Fruit fly (Drosophila melanogaster) Kc167 (cell line): ENCODE results near the gene Pdzd8.

Experiments used
- Myc ChIP-seq: fragments of >200 bp; optimal IDR thresholded peaks from 2 replicates; lab custom pipeline; 2017; ENCODE audit warnings: missing external identifiers
- Sin3A ChIP-seq: fragments of >200 bp; optimal IDR thresholded peaks from 2 replicates; lab custom pipeline; 2018; ENCODE audit warnings: missing external identifiers
- h ChIP-seq: fragments of >200 bp; optimal IDR thresholded peaks from 3 replicates; lab custom pipeline; 2018; ENCODE audit warnings: missing external identifiers
- insv ChIP-seq: fragments of >200 bp; optimal IDR thresholded peaks from 3 replicates; lab custom pipeline; 2018; ENCODE audit warnings: missing external identifiers
- psq ChIP-seq: fragments of >200 bp; optimal IDR thresholded peaks from 2 replicates; lab custom pipeline; 2017; ENCODE audit warnings: missing external identifiers
- ttk ChIP-seq: sonication (Bioruptor generic); optimal IDR thresholded peaks from 2 replicates; lab custom pipeline; 2017; ENCODE audit warnings: missing external identifiers

Pdzd8 gene

DNA sequence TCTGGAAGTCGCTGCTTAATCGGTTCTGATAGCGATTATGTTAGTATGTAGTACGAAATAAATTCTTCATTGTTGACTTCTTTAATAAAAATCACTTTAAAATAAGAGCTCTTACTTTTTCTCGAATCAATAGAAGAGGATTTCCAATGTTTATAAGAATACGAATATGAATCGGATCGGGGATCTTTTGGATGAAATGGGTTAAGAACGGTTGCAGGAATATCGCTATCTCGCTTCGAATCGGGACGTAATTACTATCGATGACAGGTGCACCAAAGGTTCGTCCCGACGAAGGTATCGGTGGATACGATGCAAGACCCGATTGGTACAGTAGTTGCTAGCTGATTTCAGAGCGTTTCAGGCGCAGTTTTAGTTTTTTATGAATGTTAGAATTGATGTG lies 37.0 kb downstream of the Pdzd8 start, which contains the start of gene wisp:
Gene wisp (plus strand): TSS at position 301 of the 400 bp plus-strand sequence.
- TF ChIP-seq ttk (no peak), Myc (no peak), psq (lab: Kevin White, UChicago) (no peak), Sin3A (lab: Kevin White, UChicago) (no peak), h (no peak), insv (lab: Kevin White, UChicago) (no peak)

DNA sequence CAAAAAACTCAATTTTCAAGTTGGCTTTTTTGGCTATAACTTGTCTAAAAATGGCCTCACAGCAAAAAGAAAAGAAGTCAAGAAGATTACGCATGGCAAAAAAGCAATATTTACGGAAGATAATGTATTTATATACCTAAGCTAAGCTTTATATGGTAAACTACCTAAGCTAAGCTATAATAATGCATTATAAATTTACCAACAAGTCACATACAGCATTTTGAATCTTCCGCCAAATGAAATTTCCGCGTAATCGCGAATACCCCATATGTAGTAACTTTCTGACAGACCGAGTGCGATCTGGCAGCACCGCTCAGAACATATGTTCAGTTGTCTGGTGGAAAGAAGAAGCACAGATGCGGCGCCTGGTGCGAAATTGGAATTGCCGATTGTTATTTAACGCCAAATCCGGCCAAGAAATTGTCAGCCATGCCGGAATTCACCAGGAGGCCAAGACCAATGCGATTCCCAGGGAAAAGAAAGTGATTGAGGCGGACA lies 38.9 kb downstream of the Pdzd8 start, which contains the start of gene sicily:
Gene sicily (plus strand): TSS at position 51 of the 498 bp plus-strand sequence.
- TF ChIP-seq Sin3A (lab: Kevin White, UChicago) (no peak), insv (lab: Kevin White, UChicago) (no peak), Myc (no peak), ttk (no peak), h (no peak), psq (lab: Kevin White, UChicago) (no peak)

DNA sequence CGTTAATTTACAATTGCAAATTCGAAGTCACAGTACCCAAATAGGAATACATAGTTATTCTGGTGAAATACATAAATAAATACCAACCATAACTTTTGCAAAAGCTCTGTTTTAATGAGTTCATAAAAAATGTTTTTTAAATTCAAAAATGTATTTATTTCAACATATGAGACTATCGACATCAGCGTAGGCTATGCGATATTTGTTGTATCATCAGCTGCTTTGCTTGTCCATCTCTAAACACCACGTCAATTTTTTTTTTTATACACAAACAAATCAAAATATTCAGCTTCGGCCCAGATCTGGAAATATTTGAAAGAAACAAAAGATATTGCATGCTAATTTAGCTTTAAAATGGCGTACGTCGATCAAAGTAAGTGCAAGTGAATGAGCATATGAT lies 42.5 kb downstream of the Pdzd8 start, which contains the start of gene CG1840:
Gene CG1840 (plus strand): TSS at position 211 of the 400 bp plus-strand sequence.
- no peak for TF ChIP-seq Myc
- TF ChIP-seq ttk = no peak
- no peak for TF ChIP-seq psq (lab: Kevin White, UChicago)
- TF ChIP-seq Sin3A (lab: Kevin White, UChicago) = no peak

DNA sequence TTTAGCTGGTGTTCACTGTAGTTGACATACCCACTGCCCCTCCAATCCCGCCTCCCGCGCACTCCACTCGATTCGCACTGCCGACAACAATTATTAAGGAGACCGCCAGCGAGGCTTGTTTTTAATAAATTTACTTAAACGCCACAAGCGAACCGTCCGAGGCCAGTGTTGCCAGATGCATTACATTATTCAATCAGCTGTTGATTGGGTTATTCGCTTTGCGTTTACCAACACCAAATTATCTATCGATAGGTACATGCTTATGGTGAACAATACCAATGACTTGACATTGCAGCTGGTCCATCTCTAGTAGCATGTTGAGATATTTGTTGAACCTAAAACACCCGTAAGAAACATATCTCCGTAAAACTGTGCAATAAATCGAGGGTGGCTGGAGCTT lies 43.7 kb downstream of the Pdzd8 start, which contains the start of the genes CG10353 and SelG:
Gene CG10353 (minus strand): TSS at position 187 of the 400 bp plus-strand sequence.
Gene SelG (plus strand): TSS at position 309 of the 400 bp plus-strand sequence.
- TF ChIP-seq h (no peak), Myc (no peak), Sin3A (lab: Kevin White, UChicago) (no peak), insv (lab: Kevin White, UChicago) (no peak)

DNA sequence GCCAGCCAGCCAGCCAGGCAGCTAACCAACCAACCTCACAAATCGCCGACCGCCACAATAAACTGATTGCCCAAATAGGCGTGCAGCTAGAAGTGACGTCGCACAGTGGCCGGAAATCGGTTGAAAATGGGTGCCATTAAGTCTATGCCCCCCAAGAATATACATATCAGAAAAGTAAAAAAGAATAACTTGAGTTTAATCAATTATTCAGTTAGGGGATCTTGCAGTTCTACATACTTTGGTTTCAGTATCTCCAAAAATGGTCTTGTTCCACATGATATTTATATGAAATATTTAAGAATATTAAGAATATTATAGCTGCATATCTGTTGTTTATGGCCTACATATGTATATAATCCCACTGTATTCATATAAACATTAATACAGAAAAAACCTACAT lies 45.3 kb downstream of the Pdzd8 start:
- TF ChIP-seq Sin3A (lab: Kevin White, UChicago) = no peak
- TF ChIP-seq h = no peak
- TF ChIP-seq insv (lab: Kevin White, UChicago) = no peak
- no peak for TF ChIP-seq Myc
- TF ChIP-seq psq (lab: Kevin White, UChicago) = no peak
- no peak for TF ChIP-seq ttk

DNA sequence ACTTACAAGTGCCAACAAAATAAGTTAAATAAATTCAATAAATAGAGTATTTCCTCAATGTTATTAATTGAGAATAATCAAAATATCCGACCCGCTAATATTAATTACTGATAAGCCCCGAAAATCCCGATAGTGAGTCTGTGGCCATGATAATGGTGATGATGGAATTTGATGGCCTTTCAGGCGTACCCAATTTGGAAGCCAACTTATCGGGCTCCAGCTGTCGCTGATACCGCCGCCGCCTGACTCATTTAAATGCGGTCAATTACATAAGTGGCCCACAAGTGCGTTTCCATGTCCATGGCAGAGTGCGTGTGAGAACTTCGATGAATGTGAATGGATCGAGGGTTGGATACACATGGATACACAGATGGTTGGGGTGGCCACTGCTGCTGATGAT lies 46.5 kb downstream of the Pdzd8 start:
- TF ChIP-seq Sin3A (lab: Kevin White, UChicago) = no peak
- no peak for TF ChIP-seq psq (lab: Kevin White, UChicago)
- no peak for TF ChIP-seq ttk
- TF ChIP-seq Myc = no peak
- no peak for TF ChIP-seq h
- TF ChIP-seq insv (lab: Kevin White, UChicago) = no peak

DNA sequence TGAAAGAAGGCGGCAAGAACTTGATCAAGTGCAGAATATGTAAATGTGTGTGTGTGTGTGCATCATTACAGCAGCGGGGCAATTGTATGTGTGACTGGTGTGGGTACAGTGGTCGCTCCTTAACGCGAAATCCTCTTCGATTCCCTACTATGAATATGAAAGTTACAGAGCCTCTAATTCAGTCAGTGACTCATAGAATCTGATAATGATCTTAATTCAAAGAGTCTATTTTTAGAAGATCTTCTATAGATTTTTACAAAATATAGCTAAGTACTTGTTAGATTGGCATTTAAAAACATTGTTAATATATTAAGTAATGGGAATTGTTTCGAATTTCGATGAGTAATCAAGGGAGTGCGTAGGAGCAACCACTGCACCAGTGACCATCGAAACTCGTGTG lies 48.2 kb downstream of the Pdzd8 start:
- TF ChIP-seq h (no peak), Sin3A (lab: Kevin White, UChicago) (no peak), psq (lab: Kevin White, UChicago) (no peak), insv (lab: Kevin White, UChicago) (no peak), ttk (no peak), Myc (no peak)

DNA sequence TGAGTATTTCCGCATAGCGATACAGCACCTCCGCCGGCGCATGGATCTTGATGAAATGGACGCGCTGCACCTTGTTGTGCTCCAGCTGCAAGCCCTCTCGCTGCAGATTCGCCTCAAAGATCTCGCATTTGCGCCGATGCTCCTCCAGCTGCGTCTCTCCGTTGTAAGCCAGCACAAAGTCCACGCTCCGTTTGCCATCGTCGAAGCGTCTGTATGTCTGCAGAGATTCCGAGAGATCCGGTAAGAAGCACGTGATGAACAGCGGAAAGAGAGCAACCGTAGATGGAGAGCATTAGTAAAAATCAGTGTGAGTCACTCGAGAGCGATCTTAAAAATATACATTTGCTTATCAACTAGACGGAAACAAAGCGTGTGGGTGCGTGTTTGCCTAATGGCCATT lies 49.0 kb downstream of the Pdzd8 start:
- TF ChIP-seq Myc = no peak
- TF ChIP-seq psq (lab: Kevin White, UChicago) = no peak
- TF ChIP-seq Sin3A (lab: Kevin White, UChicago) = no peak
- TF ChIP-seq ttk = no peak
- TF ChIP-seq h = no peak
- no peak for TF ChIP-seq insv (lab: Kevin White, UChicago)

DNA sequence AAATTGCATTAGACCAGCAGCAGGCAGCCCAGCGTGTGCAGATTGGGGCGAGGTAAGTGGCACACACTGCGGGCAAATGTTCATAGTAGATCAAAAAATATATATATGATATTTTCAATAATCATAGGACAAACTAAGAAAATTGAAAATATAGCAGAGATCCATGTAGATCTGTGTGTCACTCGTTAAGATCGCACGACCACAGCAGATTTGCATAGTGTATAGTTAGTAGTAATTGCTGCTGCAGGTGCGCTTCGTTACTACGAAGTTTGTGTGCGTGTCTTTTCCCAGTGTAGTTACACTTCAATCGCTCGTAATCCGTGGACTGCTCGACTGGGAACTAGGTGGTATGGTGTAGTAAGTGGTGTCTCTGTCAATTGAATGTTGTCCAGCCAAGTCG lies 53.5 kb downstream of the Pdzd8 start, which contains the start of gene CG10352:
Gene CG10352 (minus strand): TSS at position 4 of the 400 bp plus-strand sequence.
- TF ChIP-seq Sin3A (lab: Kevin White, UChicago) (no peak), ttk (no peak), insv (lab: Kevin White, UChicago) (no peak), h (no peak), psq (lab: Kevin White, UChicago) (no peak), Myc (no peak)
